Worm (Caenorhabditis elegans): ENCODE results near the gene sre-51.

ce11 chrII:12362262-12362661 lies 50.6 kb downstream of the sre-51 start:
- no peak for TF ChIP-seq tab-1 (GFP tag; IDR thresholded peaks at IDR 0.05)
- TF ChIP-seq klf-2 (GFP tag; conservative IDR thresholded peaks at IDR 0.05): no peak
- peak; percentile 73 for TF ChIP-seq flt-1 (GFP tag; IDR thresholded peaks at IDR 0.05)
- no peak for TF ChIP-seq ztf-23 (GFP tag; IDR thresholded peaks at IDR 0.05)
- no peak for TF ChIP-seq cog-1 (tag; optimal IDR thresholded peaks at IDR 0.05)
- TF ChIP-seq T22C8.4 (GFP tag; IDR thresholded peaks at IDR 0.05): no peak
- TF ChIP-seq ztf-29 (GFP tag; IDR thresholded peaks at IDR 0.05): 0 out of 2 replicates have a peak, but pooled peaks have one; percentile 49

All from whole organism, midembryonic.